Fruit fly (Drosophila melanogaster): ENCODE data around the gene Sos.

dm6 chr2L:13829540-13829939 is 15.9 kb downstream of the Sos start, which contains the start of the genes Arpc1 and Orc5:
- TF ChIP-seq OdsH (GFP tag; optimal IDR thresholded peaks at IDR 0.05): no peak
- no peak for TF ChIP-seq sv (GFP tag; optimal IDR thresholded peaks at IDR 0.05)
- TF ChIP-seq dsf (GFP tag; optimal IDR thresholded peaks at IDR 0.05; ENCODE audit: borderline replicate concordance): no peak
- no peak for TF ChIP-seq Dfd (GFP tag; optimal IDR thresholded peaks at IDR 0.05)
